Worm (Caenorhabditis elegans) whole organism, young adult: Measurements from ENCODE around the gene cyn-13.
A peak's percentile ranks its signal among the peaks of the same experiment; 100 is the strongest.

Source experiments
- B0035.1 ChIP-seq: sonication (generic microtip); optimal IDR thresholded peaks from 2 replicates; lab custom pipeline; 2016; ENCODE audit warnings: missing genetic modification characterization, mild to moderate bottlenecking, missing compliant biosample characterization, missing genotype, missing genetic modification reagents
- D2030.7 ChIP-seq: fragments of 200-800 bp; sonication (Bioruptor generic); IDR thresholded peaks from 2 replicates; pipeline ENCODE4 v1.3.6; 2022; ENCODE audit warnings: missing genetic modification reagents, missing genetic modification characterization, missing compliant biosample characterization
- F33H1.4 ChIP-seq: fragments of 200-800 bp; sonication (Bioruptor generic); IDR thresholded peaks from 2 replicates; pipeline ENCODE4 v1.3.6; 2022; ENCODE audit warnings: missing genetic modification reagents, missing genetic modification characterization, missing compliant biosample characterization
- F39B2.1 ChIP-seq: fragments of 200-800 bp; sonication (Bioruptor generic); IDR thresholded peaks from 2 replicates; pipeline ENCODE4 v1.3.6; 2022; ENCODE audit warnings: missing genetic modification reagents, missing genetic modification characterization, missing compliant biosample characterization
- Y56A3A.18 ChIP-seq: fragments of 200-800 bp; sonication (Bioruptor generic); IDR thresholded peaks from 2 replicates; pipeline ENCODE4 v1.3.6; 2022; ENCODE audit warnings: missing genetic modification reagents, missing genetic modification characterization, missing compliant biosample characterization
- ZK185.1 ChIP-seq: sonication (generic microtip); optimal IDR thresholded peaks from 2 replicates; lab custom pipeline; 2016; ENCODE audit warnings: mild to moderate bottlenecking, missing genetic modification characterization, missing compliant biosample characterization; ENCODE audit not compliant: poor library complexity, severe bottlenecking
- aptf-3 ChIP-seq: fragments of 200-800 bp; sonication (Bioruptor generic); IDR thresholded peaks from 2 replicates; pipeline ENCODE4 v1.3.6; 2022; ENCODE audit warnings: missing genetic modification characterization, missing compliant biosample characterization
- attf-3 ChIP-seq: fragments of 200-800 bp; sonication (Bioruptor generic); conservative IDR thresholded peaks from 2 replicates; pipeline ENCODE4 v1.3.6; 2022; ENCODE audit warnings: missing genetic modification reagents, missing genetic modification characterization, missing compliant biosample characterization
- attf-5 ChIP-seq: fragments of 200-800 bp; sonication (Bioruptor generic); optimal IDR thresholded peaks from 2 replicates; lab custom pipeline; 2018; ENCODE audit warnings: mild to moderate bottlenecking, missing genetic modification characterization, missing compliant biosample characterization
- attf-6 ChIP-seq: fragments of 200-800 bp; sonication (Bioruptor generic); IDR thresholded peaks from 2 replicates; pipeline ENCODE4 v1.3.6; 2022; ENCODE audit warnings: missing genetic modification reagents, missing genetic modification characterization, missing compliant biosample characterization
- bed-1 ChIP-seq: fragments of 200-800 bp; sonication (Bioruptor generic); IDR thresholded peaks from 2 replicates; pipeline ENCODE4 v1.3.6; 2022; ENCODE audit warnings: missing genetic modification reagents, missing genetic modification characterization, missing compliant biosample characterization
- bed-2 ChIP-seq: fragments of 200-800 bp; sonication (Bioruptor generic); IDR thresholded peaks from 2 replicates; pipeline ENCODE4 v1.3.6; 2022; ENCODE audit warnings: missing genetic modification reagents, missing genetic modification characterization, missing compliant biosample characterization
- ceh-100 ChIP-seq: fragments of 200-800 bp; sonication (Bioruptor generic); IDR thresholded peaks from 2 replicates; pipeline ENCODE4 v1.3.6; 2022; ENCODE audit warnings: missing genetic modification reagents, missing genetic modification characterization, missing compliant biosample characterization
- ceh-58 ChIP-seq: fragments of 200-800 bp; sonication (Bioruptor generic); IDR thresholded peaks from 2 replicates; pipeline ENCODE4 v1.3.6; 2022; ENCODE audit warnings: missing genetic modification characterization, missing compliant biosample characterization
- dox-1 ChIP-seq: fragments of 200-800 bp; sonication (Bioruptor generic); IDR thresholded peaks from 2 replicates; pipeline ENCODE4 v1.3.6; 2022; ENCODE audit warnings: missing genetic modification reagents, missing genetic modification characterization, missing compliant biosample characterization
- dpff-1 ChIP-seq: sonication (generic microtip); optimal IDR thresholded peaks from 2 replicates; lab custom pipeline; 2017; ENCODE audit warnings: mild to moderate bottlenecking, missing genetic modification characterization, missing compliant biosample characterization
- dpl-1 ChIP-seq: fragments of 150-350 bp; optimal IDR thresholded peaks from 2 replicates; lab custom pipeline; 2014; ENCODE audit warnings: missing biosample characterization, missing genetic modification reagents, missing genetic modification characterization
- efl-1 ChIP-seq: fragments of 150-350 bp; optimal IDR thresholded peaks from 2 replicates; lab custom pipeline; 2014; ENCODE audit warnings: missing biosample characterization, missing genetic modification reagents, missing genetic modification characterization
- ekl-4 ChIP-seq: fragments of 200-800 bp; sonication (Bioruptor generic); IDR thresholded peaks from 2 replicates; pipeline ENCODE4 v1.3.6; 2022; ENCODE audit warnings: missing genetic modification reagents, missing genetic modification characterization, missing compliant biosample characterization
- ets-4 ChIP-seq: fragments of 200-800 bp; sonication (Bioruptor generic); optimal IDR thresholded peaks from 2 replicates; lab custom pipeline; 2018; ENCODE audit warnings: mild to moderate bottlenecking, missing genetic modification characterization, missing compliant biosample characterization
- gei-17 ChIP-seq: fragments of 200-800 bp; sonication (Bioruptor generic); optimal IDR thresholded peaks from 2 replicates; lab custom pipeline; 2018; ENCODE audit warnings: mild to moderate bottlenecking, missing genetic modification characterization, missing compliant biosample characterization
- hmg-1.2 ChIP-seq: fragments of 200-800 bp; sonication (Bioruptor generic); IDR thresholded peaks from 2 replicates; pipeline ENCODE4 v1.3.6; 2022; ENCODE audit warnings: missing genetic modification reagents, missing genetic modification characterization, missing compliant biosample characterization
- hmg-20 ChIP-seq: fragments of 200-800 bp; sonication (Bioruptor generic); IDR thresholded peaks from 2 replicates; pipeline ENCODE4 v1.3.6; 2022; ENCODE audit warnings: missing genetic modification reagents, missing genetic modification characterization, missing compliant biosample characterization
- hsf-1 ChIP-seq: fragments of 200-800 bp; sonication (Bioruptor generic); IDR thresholded peaks from 2 replicates; pipeline ENCODE4 v1.3.6; 2022; ENCODE audit warnings: missing genetic modification reagents, missing genetic modification characterization, missing compliant biosample characterization
- lin-26 ChIP-seq: fragments of 200-800 bp; sonication (Bioruptor generic); IDR thresholded peaks from 2 replicates; pipeline ENCODE4 v1.3.6; 2022; ENCODE audit warnings: missing genetic modification reagents, missing genetic modification characterization, missing compliant biosample characterization
- lin-54 ChIP-seq: fragments of 200-800 bp; sonication (Bioruptor generic); optimal IDR thresholded peaks from 2 replicates; lab custom pipeline; 2018; ENCODE audit warnings: mild to moderate bottlenecking, missing genetic modification characterization, missing compliant biosample characterization
- lsy-27 ChIP-seq: sonication (generic microtip); optimal IDR thresholded peaks from 2 replicates; lab custom pipeline; 2017; ENCODE audit warnings: missing genetic modification characterization, mild to moderate bottlenecking, missing compliant biosample characterization, antibody characterized with exemption, missing genotype, borderline replicate concordance; ENCODE audit not compliant: insufficient read depth
- madf-3 ChIP-seq: fragments of 200-800 bp; sonication (Bioruptor generic); IDR thresholded peaks from 2 replicates; pipeline ENCODE4 v1.3.6; 2022; ENCODE audit warnings: missing genetic modification reagents, missing genetic modification characterization, missing compliant biosample characterization
- madf-8 ChIP-seq: fragments of 200-800 bp; sonication (Bioruptor generic); conservative IDR thresholded peaks from 2 replicates; pipeline ENCODE4 v1.3.6; 2022; ENCODE audit warnings: missing genetic modification reagents, missing genetic modification characterization, missing compliant biosample characterization
- mel-28 ChIP-seq: sonication (generic microtip); optimal IDR thresholded peaks from 2 replicates; lab custom pipeline; 2016; ENCODE audit warnings: borderline replicate concordance, mild to moderate bottlenecking, missing genetic modification characterization, missing compliant biosample characterization
- pha-4 ChIP-seq: fragments of 150-350 bp; sonication (generic microtip); optimal IDR thresholded peaks from 2 replicates; lab custom pipeline; 2014; ENCODE audit warnings: missing biosample characterization, missing genetic modification reagents, missing genetic modification characterization
- rcor-1 ChIP-seq: fragments of 200-800 bp; sonication (Bioruptor generic); IDR thresholded peaks from 2 replicates; pipeline ENCODE4 v1.3.6; 2022; ENCODE audit warnings: missing genetic modification reagents, missing genetic modification characterization, missing compliant biosample characterization
- repo-1 ChIP-seq: sonication (generic microtip); optimal IDR thresholded peaks from 2 replicates; lab custom pipeline; 2017; ENCODE audit warnings: mild to moderate bottlenecking, missing genetic modification characterization, missing compliant biosample characterization
- rpc-1 ChIP-seq, 2 experiments: fragments of 150-350 bp in 1 of 2; sonication (generic microtip) in 1 of 2; optimal IDR thresholded peaks; 2 replicates each; lab custom pipeline; 2014 to 2018; ENCODE audit warnings: missing biosample characterization in 1 of 2, missing genetic modification characterization in 1 of 2, missing genetic modification reagents in 1 of 2, missing genotype in 1 of 2
- snpc-4 ChIP-seq, 5 experiments: fragments of 150-350 bp in 1 of 5; sonication (generic microtip) in 4 of 5; optimal IDR thresholded peaks; 2 replicates each; lab custom pipeline; 2014 to 2018; ENCODE audit warnings: missing genetic modification characterization in 5 of 5, missing biosample characterization in 3 of 5, antibody characterized with exemption in 2 of 5, mild to moderate bottlenecking in 2 of 5, missing compliant biosample characterization in 2 of 5, missing genotype in 2 of 5, moderate library complexity in 2 of 5, missing genetic modification reagents in 1 of 5
- sptf-2 ChIP-seq: fragments of 200-800 bp; sonication (Bioruptor generic); optimal IDR thresholded peaks from 2 replicates; lab custom pipeline; 2018; ENCODE audit warnings: mild to moderate bottlenecking, missing genetic modification characterization, missing compliant biosample characterization
- tbp1 ChIP-seq: fragments of 200-800 bp; sonication (Bioruptor generic); optimal IDR thresholded peaks from 2 replicates; lab custom pipeline; 2018; ENCODE audit warnings: mild to moderate bottlenecking, missing genetic modification characterization, missing compliant biosample characterization
- ztf-18 ChIP-seq: sonication (generic microtip); optimal IDR thresholded peaks from 2 replicates; lab custom pipeline; 2016; ENCODE audit warnings: missing genotype, mild to moderate bottlenecking, missing genetic modification characterization, missing compliant biosample characterization
- ztf-22 ChIP-seq: fragments of 200-800 bp; sonication (Bioruptor generic); optimal IDR thresholded peaks from 2 replicates; lab custom pipeline; 2018; ENCODE audit warnings: mild to moderate bottlenecking, missing genetic modification characterization, moderate library complexity, missing compliant biosample characterization
- ztf-25 ChIP-seq: fragments of 200-800 bp; sonication (Bioruptor generic); IDR thresholded peaks from 2 replicates; pipeline ENCODE4 v1.3.6; 2022; ENCODE audit warnings: missing genetic modification reagents, missing genetic modification characterization, missing compliant biosample characterization
- ztf-26 ChIP-seq: sonication (generic microtip); optimal IDR thresholded peaks from 2 replicates; lab custom pipeline; 2017; ENCODE audit warnings: missing genetic modification characterization, missing compliant biosample characterization

Gene cyn-13

ce11 chrIV:17153002-17153401 is 36.5 kb upstream of the cyn-13 start (continued):
- no peak for TF ChIP-seq ets-4 (GFP tag; lab: Kevin White, UChicago)
- TF ChIP-seq rcor-1: no peak
- TF ChIP-seq rpc-1 (optimal IDR thresholded peaks at IDR 0.05; lab: Kevin White, UChicago): no peak
- no peak for TF ChIP-seq rpc-1 (tag; optimal IDR thresholded peaks at IDR 0.05; lab: Kevin White, UChicago)
- TF ChIP-seq aptf-3 (GFP tag; lab: Robert Waterston, UW): no peak

ce11 chrIV:17150871-17151270 is 34.4 kb upstream of the cyn-13 start, which contains the start of gene Y116A8C.40:
Gene Y116A8C.40 (minus strand): TSS chrIV:17150971.
- no peak for TF ChIP-seq efl-1
- TF ChIP-seq ztf-18: no peak

- TF ChIP-seq hmg-20 (GFP tag; lab: Robert Waterston, UW) (no peak), attf-6 (GFP tag; lab: Robert Waterston, UW) (peak; percentile 91), dpff-1 (tag; lab: Kevin White, UChicago) (no peak), F33H1.4 (GFP tag; lab: Robert Waterston, UW) (no peak), bed-2 (GFP tag; lab: Robert Waterston, UW) (no peak), ceh-58 (GFP tag; lab: Robert Waterston, UW) (no peak), dpl-1 (peak; percentile 6), repo-1 (tag; lab: Kevin White, UChicago) (no peak), pha-4 (tag; lab: Kevin White, UChicago) (no peak), B0035.1 (no peak), madf-8 (no peak), hsf-1 (GFP tag; lab: Robert Waterston, UW) (no peak), ceh-100 (0 out of 2 replicates have a peak, but pooled peaks have one; percentile 30), ztf-18 (no peak), ztf-26 (no peak), madf-3 (GFP tag; lab: Robert Waterston, UW) (no peak), rpc-1 (optimal IDR thresholded peaks at IDR 0.05; lab: Kevin White, UChicago) (no peak), rpc-1 (tag; optimal IDR thresholded peaks at IDR 0.05; lab: Kevin White, UChicago) (peak; percentile 62), snpc-4 (GFP tag; optimal IDR thresholded peaks at IDR 0.05; lab: Kevin White, UChicago) (peak; percentile 59), snpc-4 (tag; optimal IDR thresholded peaks at IDR 0.05; lab: Kevin White, UChicago) (peak in 3 of 4 experiments; percentile 92), tbp1 (GFP tag; lab: Kevin White, UChicago) (peak; percentile 79), attf-3 (GFP tag; lab: Robert Waterston, UW) (no peak), dox-1 (GFP tag; lab: Robert Waterston, UW) (peak; percentile 69), mel-28 (tag; lab: Kevin White, UChicago) (no peak), attf-5 (GFP tag; lab: Kevin White, UChicago) (no peak), gei-17 (no peak), hmg-1.2 (GFP tag; lab: Robert Waterston, UW) (no peak), F39B2.1 (no peak), D2030.7 (GFP tag; lab: Robert Waterston, UW) (peak; percentile 71), ZK185.1 (tag; lab: Kevin White, UChicago) (no peak), lsy-27 (tag; lab: Kevin White, UChicago) (no peak), ztf-22 (GFP tag; lab: Kevin White, UChicago) (no peak), lin-26 (GFP tag; lab: Robert Waterston, UW) (peak; percentile 64; the same call in 1 of the 2 replicates), Y56A3A.18 (no peak), lin-54 (no peak), bed-1 (GFP tag; lab: Robert Waterston, UW) (no peak), ekl-4 (GFP tag; lab: Robert Waterston, UW) (no peak), ztf-25 (GFP tag; lab: Robert Waterston, UW) (no peak), sptf-2 (no peak)
These were observed 34.0 kb upstream of the cyn-13 start for ce11 chrIV:17150418-17150817.
